Fruit fly (Drosophila melanogaster) whole organism, pupa: ENCODE measurements around the gene RpS21.

Experiments
- CG10348 ChIP-seq: fragments of 200-800 bp; sonication (Bioruptor generic); IDR thresholded peaks from 2 replicates; pipeline ENCODE4 v1.3.6; 2022; ENCODE audit warnings: missing biosample characterization, missing genetic modification characterization
- CG12605 ChIP-seq: fragments of 200-800 bp; sonication (Bioruptor generic); IDR thresholded peaks from 2 replicates; pipeline ENCODE4 v1.3.6; 2022; ENCODE audit warnings: missing biosample characterization, missing genetic modification characterization
- CG13204 ChIP-seq: fragments of 200-800 bp; sonication (Bioruptor generic); optimal IDR thresholded peaks from 2 replicates; lab custom pipeline; 2018; ENCODE audit warnings: missing biosample characterization, mild to moderate bottlenecking, missing genetic modification characterization, moderate library complexity
- CG14655 ChIP-seq: fragments of 200-800 bp; sonication (Bioruptor generic); optimal IDR thresholded peaks from 3 replicates; lab custom pipeline; 2017; ENCODE audit warnings: mild to moderate bottlenecking, missing biosample characterization, missing genetic modification reagents, missing genetic modification characterization
- CG15710 ChIP-seq: fragments of 200-800 bp; sonication (Bioruptor generic); optimal IDR thresholded peaks from 2 replicates; lab custom pipeline; 2018; ENCODE audit warnings: missing biosample characterization, mild to moderate bottlenecking, missing genetic modification characterization, moderate library complexity
- CG17806 ChIP-seq: fragments of 200-800 bp; sonication (Bioruptor generic); optimal IDR thresholded peaks from 2 replicates; lab custom pipeline; 2018; ENCODE audit warnings: missing biosample characterization, mild to moderate bottlenecking, missing genetic modification characterization, moderate library complexity
- CG32121 ChIP-seq: fragments of 200-800 bp; sonication (Bioruptor generic); IDR thresholded peaks from 2 replicates; pipeline ENCODE4 v1.3.6; 2022; ENCODE audit warnings: missing biosample characterization, missing genetic modification characterization
- CG34367 ChIP-seq: fragments of 200-800 bp; sonication (Bioruptor generic); optimal IDR thresholded peaks from 2 replicates; lab custom pipeline; 2018; ENCODE audit warnings: missing biosample characterization, mild to moderate bottlenecking, missing genetic modification characterization
- CG4496 ChIP-seq: fragments of 200-800 bp; sonication (Bioruptor generic); IDR thresholded peaks from 3 replicates; pipeline ENCODE4 v1.3.6; 2022; ENCODE audit warnings: missing biosample characterization, missing genetic modification characterization
- CG8159 ChIP-seq: fragments of 200-800 bp; sonication (Bioruptor generic); optimal IDR thresholded peaks from 3 replicates; lab custom pipeline; 2018; ENCODE audit warnings: missing biosample characterization, mild to moderate bottlenecking, missing genetic modification characterization, moderate library complexity
- CG8301 ChIP-seq: fragments of 200-800 bp; sonication (Bioruptor generic); optimal IDR thresholded peaks from 2 replicates; lab custom pipeline; 2018; ENCODE audit warnings: missing biosample characterization, mild to moderate bottlenecking, missing genetic modification characterization
- CG9948 ChIP-seq: fragments of 200-800 bp; sonication (Bioruptor generic); optimal IDR thresholded peaks from 2 replicates; lab custom pipeline; 2018; ENCODE audit warnings: missing biosample characterization, mild to moderate bottlenecking, missing genetic modification characterization, moderate library complexity
- D1 ChIP-seq: fragments of 200-800 bp; sonication (Bioruptor generic); optimal IDR thresholded peaks from 2 replicates; lab custom pipeline; 2018; ENCODE audit warnings: missing biosample characterization, mild to moderate bottlenecking, missing genetic modification characterization, moderate library complexity
- EcR ChIP-seq: fragments of 200-800 bp; sonication (Bioruptor generic); optimal IDR thresholded peaks from 3 replicates; lab custom pipeline; 2019; ENCODE audit warnings: missing biosample characterization, missing genetic modification characterization, mild to moderate bottlenecking, moderate library complexity, missing genetic modification reagents
- Ets98B ChIP-seq: fragments of 200-800 bp; sonication (Bioruptor generic); IDR thresholded peaks from 2 replicates; pipeline ENCODE4 v1.3.6; 2022; ENCODE audit warnings: missing biosample characterization, missing genetic modification characterization
- Pif1A ChIP-seq: fragments of 200-800 bp; sonication (Bioruptor generic); optimal IDR thresholded peaks from 3 replicates; lab custom pipeline; 2016; ENCODE audit warnings: missing biosample characterization, missing genetic modification characterization
- Pif1B ChIP-seq: fragments of 200-800 bp; sonication (Bioruptor generic); optimal IDR thresholded peaks from 3 replicates; lab custom pipeline; 2016; ENCODE audit warnings: missing biosample characterization, missing genetic modification characterization
- Snoo ChIP-seq: fragments of 200-800 bp; sonication (Bioruptor generic); optimal IDR thresholded peaks from 3 replicates; lab custom pipeline; 2017; ENCODE audit warnings: missing biosample characterization, mild to moderate bottlenecking, missing genetic modification characterization, inconsistent platforms
- fd96Ca ChIP-seq: fragments of 200-800 bp; sonication (Bioruptor generic); IDR thresholded peaks from 3 replicates; pipeline ENCODE4 v1.3.6; 2022; ENCODE audit warnings: missing biosample characterization, missing genetic modification characterization
- gl ChIP-seq: fragments of 200-800 bp; sonication (Bioruptor generic); optimal IDR thresholded peaks from 2 replicates; lab custom pipeline; 2018; ENCODE audit warnings: missing biosample characterization, mild to moderate bottlenecking, missing genetic modification characterization
- rn ChIP-seq: fragments of 200-800 bp; sonication (Bioruptor generic); IDR thresholded peaks from 2 replicates; pipeline ENCODE4 v1.3.6; 2022; ENCODE audit warnings: missing biosample characterization, missing genetic modification characterization

The RpS21 gene

DNA sequence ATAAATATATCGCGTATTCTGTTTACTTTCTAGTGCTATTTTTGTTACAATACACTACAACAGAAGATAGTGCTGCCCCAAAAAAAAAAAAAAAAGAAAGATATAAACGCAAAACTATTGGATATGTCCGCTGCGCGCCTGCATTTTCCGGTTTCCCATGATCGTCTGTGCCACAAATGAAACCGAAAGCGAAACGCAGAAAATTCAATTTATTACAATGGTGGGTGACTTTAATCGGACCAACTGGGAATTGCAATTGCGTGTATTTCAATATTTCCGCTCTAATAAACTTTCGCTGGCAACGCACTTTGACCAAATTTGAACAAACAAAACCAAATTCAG lies 6.7 kb downstream of the RpS21 start:
- TF ChIP-seq CG17806 (tag; lab: Kevin White, UChicago), result no peak

- TF ChIP-seq Snoo (tag; lab: Kevin White, UChicago), result no peak
- no peak for TF ChIP-seq rn (GFP tag; lab: Robert Waterston, UW)
- TF ChIP-seq gl (tag; lab: Kevin White, UChicago), result no peak
- TF ChIP-seq CG17806 (tag; lab: Kevin White, UChicago), result no peak
- no peak for TF ChIP-seq CG34367 (tag; lab: Kevin White, UChicago)
- no peak for TF ChIP-seq CG32121 (GFP tag; lab: Robert Waterston, UW)
- no peak for TF ChIP-seq CG8301 (tag; lab: Kevin White, UChicago)
- TF ChIP-seq CG10348 (GFP tag; lab: Robert Waterston, UW), result no peak
- TF ChIP-seq CG14655 (GFP tag; lab: Kevin White, UChicago), result no peak
- TF ChIP-seq CG13204 (GFP tag; lab: Kevin White, UChicago), result no peak
- TF ChIP-seq CG12605, result no peak
- TF ChIP-seq CG4496 (GFP tag; lab: Robert Waterston, UW), result no peak
- no peak for TF ChIP-seq D1 (tag; lab: Kevin White, UChicago)
- no peak for TF ChIP-seq Pif1A (GFP tag; lab: Kevin White, UChicago)
- no peak for TF ChIP-seq CG15710 (tag; lab: Kevin White, UChicago)
- TF ChIP-seq Pif1B, result no peak
- no peak for TF ChIP-seq CG9948 (tag; lab: Kevin White, UChicago)
- no peak for TF ChIP-seq CG8159 (tag; lab: Kevin White, UChicago)
- no peak for TF ChIP-seq EcR
- TF ChIP-seq, all 21 proteins: peak for 0
These were observed 8.7 kb downstream of the RpS21 start for dm6 chr2L:2864601-2865000.

- TF ChIP-seq CG32121 (GFP tag; lab: Robert Waterston, UW) (no peak), CG17806 (tag; lab: Kevin White, UChicago) (no peak), Snoo (tag; lab: Kevin White, UChicago) (no peak), CG9948 (tag; lab: Kevin White, UChicago) (no peak), Pif1A (GFP tag; lab: Kevin White, UChicago) (no peak)
These were observed 9.9 kb downstream of the RpS21 start for dm6 chr2L:2865560-2866309.

DNA sequence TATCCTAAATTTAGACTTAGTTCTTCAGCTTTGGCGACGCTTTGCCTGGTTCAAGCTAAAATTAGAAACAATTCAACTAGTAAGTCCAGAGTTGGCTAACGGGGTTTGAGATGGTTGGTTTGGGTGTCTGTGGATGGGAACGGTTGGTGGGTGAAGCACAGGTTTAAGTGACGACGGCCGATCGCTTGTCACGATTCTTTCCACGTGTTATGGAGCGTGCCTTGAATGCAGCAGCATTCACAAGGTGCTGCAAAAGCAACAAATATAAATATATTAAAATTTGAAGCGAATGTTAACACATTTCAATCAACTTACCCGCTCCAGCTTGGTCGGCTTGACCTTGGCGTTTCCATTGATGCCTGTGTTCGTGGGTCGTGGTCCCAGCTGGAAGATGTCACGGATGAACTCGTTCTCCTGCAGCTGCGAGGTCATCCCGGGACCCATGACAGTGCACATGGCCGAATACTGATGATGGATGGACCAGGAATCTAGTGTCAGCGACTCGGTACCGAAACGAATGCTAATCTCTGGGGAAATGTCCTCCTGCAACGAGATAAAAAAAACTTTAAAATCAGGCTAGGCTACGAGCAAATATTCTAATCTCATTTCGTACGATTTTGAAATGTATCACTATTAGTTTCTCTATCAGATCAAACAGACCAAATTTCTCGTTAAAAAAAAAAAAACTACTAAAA lies 13.3 kb downstream of the RpS21 start, which contains the start of gene CG8813:
Gene CG8813, plus strand, starts transcription at position 645 of the 695 bp plus-strand sequence.
- TF ChIP-seq D1 (tag; lab: Kevin White, UChicago) (no peak), CG34367 (tag; lab: Kevin White, UChicago) (no peak), CG8159 (tag; lab: Kevin White, UChicago) (no peak), CG32121 (GFP tag; lab: Robert Waterston, UW) (no peak), Ets98B (no peak), CG14655 (GFP tag; lab: Kevin White, UChicago) (no peak)

dm6 chr2L:2872309-2872932 lies 16.6 kb downstream of the RpS21 start:
- TF ChIP-seq CG12605 (no peak), CG4496 (GFP tag; lab: Robert Waterston, UW) (no peak), Ets98B (peak; percentile 32; the same call in 1 of the 2 replicates)

DNA sequence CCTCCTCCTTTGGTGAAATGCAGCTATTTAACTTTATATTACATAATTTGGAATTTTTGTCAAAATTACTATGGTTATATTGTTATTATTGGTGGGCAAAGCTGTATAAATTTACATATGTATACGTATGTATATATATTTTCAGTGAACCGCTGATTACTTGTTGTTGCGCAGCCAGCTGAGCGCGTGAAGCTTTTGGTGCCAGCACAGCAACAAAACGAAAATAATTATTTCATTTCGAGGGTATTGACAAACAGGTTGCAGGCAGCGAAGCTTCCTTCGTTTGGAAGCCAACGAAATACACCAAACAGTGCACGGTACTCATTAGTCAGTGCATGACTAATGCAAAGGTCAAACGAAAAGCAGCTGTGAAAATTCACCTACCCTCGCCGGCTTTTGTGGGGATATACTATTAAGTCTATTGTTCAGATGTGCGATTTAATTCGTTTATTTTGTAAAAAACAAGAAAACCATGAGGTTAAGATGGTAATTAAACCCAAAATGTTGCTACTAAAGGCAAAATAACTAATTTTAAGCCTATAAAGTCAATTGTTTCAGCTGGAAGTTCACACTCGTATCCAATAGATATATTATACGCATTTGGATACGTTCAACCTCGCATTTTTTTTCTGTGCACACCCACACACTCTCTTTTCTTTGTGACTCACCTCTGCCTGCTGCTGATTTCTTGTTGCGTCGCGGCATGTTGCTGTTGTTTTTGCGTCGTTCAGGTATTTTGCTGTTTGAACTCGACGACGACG lies 17.3 kb downstream of the RpS21 start:
- TF ChIP-seq rn (GFP tag; lab: Robert Waterston, UW) (no peak), CG4496 (GFP tag; lab: Robert Waterston, UW) (no peak; the same call in 2 of the 3 replicates), fd96Ca (GFP tag; lab: Robert Waterston, UW) (peak; percentile 48; the same call in 1 of the 3 replicates), Ets98B (peak; percentile 20; the same call in 1 of the 2 replicates), CG14655 (GFP tag; lab: Kevin White, UChicago) (no peak), Pif1B (peak; percentile 1), CG8301 (tag; lab: Kevin White, UChicago) (peak; percentile 0), CG10348 (GFP tag; lab: Robert Waterston, UW) (no peak), EcR (peak; percentile 1), D1 (tag; lab: Kevin White, UChicago) (no peak), Snoo (tag; lab: Kevin White, UChicago) (peak; percentile 37), CG8159 (tag; lab: Kevin White, UChicago) (peak; percentile 42), CG32121 (GFP tag; lab: Robert Waterston, UW) (0 out of 2 replicates have a peak, but pooled peaks have one; percentile 47), gl (tag; lab: Kevin White, UChicago) (no peak), CG9948 (tag; lab: Kevin White, UChicago) (peak; percentile 32), CG13204 (GFP tag; lab: Kevin White, UChicago) (no peak), Pif1A (GFP tag; lab: Kevin White, UChicago) (peak; percentile 22), CG15710 (tag; lab: Kevin White, UChicago) (peak; percentile 27), CG34367 (tag; lab: Kevin White, UChicago) (no peak), CG12605 (no peak)
- TF ChIP-seq, all 21 proteins: peak for 11
